Worm (Caenorhabditis elegans) whole organism, mixed stage, embryonic: ENCODE measurements around the gene bgnt-1.4.

ENCODE experiments used
- M03D4.4 ChIP-seq: sonication (generic microtip); optimal IDR thresholded peaks from 2 replicates; lab custom pipeline; 2017; ENCODE audit warnings: mild to moderate bottlenecking, missing genetic modification characterization, missing compliant biosample characterization
- blmp-1 ChIP-seq: fragments of 150-350 bp; optimal IDR thresholded peaks from 2 replicates; lab custom pipeline; 2014; ENCODE audit warnings: missing biosample characterization, missing genetic modification characterization
- ceh-39 ChIP-seq: fragments of 150-350 bp; optimal IDR thresholded peaks from 2 replicates; lab custom pipeline; 2014; ENCODE audit warnings: missing biosample characterization, missing genetic modification characterization
- ceh-43 ChIP-seq: fragments of 200-800 bp; sonication (Bioruptor generic); optimal IDR thresholded peaks from 2 replicates; lab custom pipeline; 2018; ENCODE audit warnings: mild to moderate bottlenecking, missing genetic modification characterization, moderate library complexity, missing compliant biosample characterization
- ceh-83 ChIP-seq: fragments of 200-800 bp; sonication (Bioruptor generic); optimal IDR thresholded peaks from 2 replicates; lab custom pipeline; 2018; ENCODE audit warnings: mild to moderate bottlenecking, missing genetic modification characterization, missing compliant biosample characterization
- ces-1 ChIP-seq: fragments of 150-350 bp; optimal IDR thresholded peaks from 2 replicates; lab custom pipeline; 2014; ENCODE audit warnings: missing biosample characterization, missing genetic modification reagents, missing genetic modification characterization
- cnd-1 ChIP-seq: fragments of 200-800 bp; sonication (Bioruptor generic); optimal IDR thresholded peaks from 2 replicates; lab custom pipeline; 2018; ENCODE audit warnings: mild to moderate bottlenecking, missing genetic modification characterization, missing compliant biosample characterization
- drap-1 ChIP-seq: fragments of 200-800 bp; sonication (Bioruptor generic); optimal IDR thresholded peaks from 3 replicates; lab custom pipeline; 2018; ENCODE audit warnings: mild to moderate bottlenecking, missing genetic modification characterization, missing compliant biosample characterization
- elt-1 ChIP-seq: sonication (generic microtip); optimal IDR thresholded peaks from 2 replicates; lab custom pipeline; 2017; ENCODE audit warnings: missing genetic modification characterization, mild to moderate bottlenecking, missing compliant biosample characterization, antibody characterized with exemption, moderate library complexity, borderline replicate concordance; ENCODE audit not compliant: insufficient read depth
- elt-3 ChIP-seq: fragments of 150-350 bp; optimal IDR thresholded peaks from 2 replicates; lab custom pipeline; 2014; ENCODE audit warnings: missing biosample characterization, missing genetic modification characterization
- flh-1 ChIP-seq: fragments of 200-800 bp; sonication (Bioruptor generic); optimal IDR thresholded peaks from 2 replicates; lab custom pipeline; 2018; ENCODE audit warnings: mild to moderate bottlenecking, missing genetic modification characterization, moderate library complexity, missing compliant biosample characterization
- ham-2 ChIP-seq: fragments of 200-800 bp; sonication (Bioruptor generic); optimal IDR thresholded peaks from 2 replicates; lab custom pipeline; 2018; ENCODE audit warnings: mild to moderate bottlenecking, missing genetic modification characterization, missing compliant biosample characterization
- hlh-1 ChIP-seq: fragments of 150-350 bp; optimal IDR thresholded peaks from 2 replicates; lab custom pipeline; 2014; ENCODE audit warnings: missing biosample characterization, missing genetic modification reagents, missing genetic modification characterization
- lin-13 ChIP-seq: fragments of 150-350 bp; optimal IDR thresholded peaks from 2 replicates; lab custom pipeline; 2014; ENCODE audit warnings: missing biosample characterization, missing genetic modification characterization
- lin-32 ChIP-seq: fragments of 200-800 bp; sonication (Bioruptor generic); optimal IDR thresholded peaks from 2 replicates; lab custom pipeline; 2018; ENCODE audit warnings: mild to moderate bottlenecking, missing genetic modification characterization, missing compliant biosample characterization
- lsy-2 ChIP-seq: fragments of 150-350 bp; optimal IDR thresholded peaks from 2 replicates; lab custom pipeline; 2014; ENCODE audit warnings: missing biosample characterization, missing genetic modification characterization
- mab-5 ChIP-seq: fragments of 150-350 bp; optimal IDR thresholded peaks from 2 replicates; lab custom pipeline; 2014; ENCODE audit warnings: missing biosample characterization, missing genetic modification characterization
- mep-1 ChIP-seq: fragments of 150-350 bp; optimal IDR thresholded peaks from 2 replicates; lab custom pipeline; 2017; ENCODE audit warnings: missing biosample characterization, missing genetic modification reagents, missing genetic modification characterization, inconsistent platforms
- nhr-12 ChIP-seq: fragments of 150-350 bp; optimal IDR thresholded peaks from 2 replicates; lab custom pipeline; 2014; ENCODE audit warnings: missing biosample characterization, missing genetic modification characterization
- nhr-2 ChIP-seq: fragments of 150-350 bp; optimal IDR thresholded peaks from 2 replicates; lab custom pipeline; 2014; ENCODE audit warnings: missing biosample characterization, missing genetic modification characterization
- nhr-237 ChIP-seq: fragments of 150-350 bp; optimal IDR thresholded peaks from 2 replicates; lab custom pipeline; 2014; ENCODE audit warnings: missing biosample characterization, missing genetic modification characterization
- nhr-28 ChIP-seq: fragments of 150-350 bp; optimal IDR thresholded peaks from 2 replicates; lab custom pipeline; 2014; ENCODE audit warnings: missing biosample characterization, missing genetic modification characterization
- nhr-76 ChIP-seq: sonication (generic microtip); optimal IDR thresholded peaks from 2 replicates; lab custom pipeline; 2017; ENCODE audit warnings: missing biosample characterization, missing genetic modification characterization
- pha-4 ChIP-seq: fragments of 150-350 bp; optimal IDR thresholded peaks from 2 replicates; lab custom pipeline; 2018; ENCODE audit warnings: missing biosample characterization, missing genetic modification reagents, missing genetic modification characterization
- sem-2 ChIP-seq: fragments of 200-800 bp; sonication (Bioruptor generic); optimal IDR thresholded peaks from 2 replicates; lab custom pipeline; 2018; ENCODE audit warnings: mild to moderate bottlenecking, missing genetic modification characterization, missing compliant biosample characterization
- sptf-1 ChIP-seq: sonication (generic microtip); optimal IDR thresholded peaks from 2 replicates; lab custom pipeline; 2017; ENCODE audit warnings: mild to moderate bottlenecking, missing genetic modification characterization, moderate library complexity, missing compliant biosample characterization
- tbx-8 ChIP-seq: fragments of 200-800 bp; sonication (Bioruptor generic); optimal IDR thresholded peaks from 2 replicates; lab custom pipeline; 2018; ENCODE audit warnings: mild to moderate bottlenecking, missing genetic modification characterization, moderate library complexity, missing compliant biosample characterization
- unc-120 ChIP-seq: sonication (generic microtip); optimal IDR thresholded peaks from 2 replicates; lab custom pipeline; 2017; ENCODE audit warnings: missing genetic modification characterization, missing compliant biosample characterization; ENCODE audit not compliant: poor library complexity, severe bottlenecking
- zip-8 ChIP-seq: fragments of 150-350 bp; optimal IDR thresholded peaks from 2 replicates; lab custom pipeline; 2014; ENCODE audit warnings: missing biosample characterization, missing genetic modification characterization
- ztf-11 ChIP-seq: fragments of 150-350 bp; optimal IDR thresholded peaks from 2 replicates; lab custom pipeline; 2014; ENCODE audit warnings: missing biosample characterization, missing genetic modification characterization

Gene bgnt-1.4

ce11 chrV:4787166-4787565 lies 26.4 kb downstream of the bgnt-1.4 start, which contains the start of gene R02F11.9:
TSS of gene R02F11.9 (plus strand) at chrV:4787466.
- TF ChIP-seq sptf-1 (tag; lab: Kevin White, UChicago) (no peak), tbx-8 (GFP tag; lab: Kevin White, UChicago) (no peak), nhr-28 (tag; lab: Kevin White, UChicago) (no peak), sem-2 (GFP tag; lab: Kevin White, UChicago) (no peak), ces-1 (GFP tag; lab: Kevin White, UChicago) (no peak)
- TF ChIP-seq, all 35 proteins: peak for 0

- TF ChIP-seq cnd-1 (no peak), nhr-76 (no peak), ztf-11 (no peak), pha-4 (no peak), nhr-2 (tag; lab: Kevin White, UChicago) (no peak), lsy-2 (no peak), drap-1 (GFP tag; lab: Kevin White, UChicago) (no peak), ceh-39 (tag; lab: Kevin White, UChicago) (no peak), zip-8 (tag; lab: Kevin White, UChicago) (no peak), ham-2 (no peak)
- TF ChIP-seq, all 35 proteins: peak for 0
Measured at ce11 chrV:4787836-4788235, 27.1 kb downstream of the bgnt-1.4 start.

- TF ChIP-seq ztf-11 (no peak), elt-1 (tag; lab: Kevin White, UChicago) (no peak), lin-32 (GFP tag; lab: Kevin White, UChicago) (no peak), ceh-83 (GFP tag; lab: Kevin White, UChicago) (no peak), nhr-76 (no peak), mab-5 (tag; lab: Kevin White, UChicago) (no peak), drap-1 (GFP tag; lab: Kevin White, UChicago) (no peak), ham-2 (no peak), nhr-12 (no peak)
- TF ChIP-seq, all 35 proteins: peak for 0
Measured at ce11 chrV:4788823-4789222, 28.0 kb downstream of the bgnt-1.4 start, which contains the start of gene R02F11.10. TSS of gene R02F11.10 (plus strand) at chrV:4789123.

- no peak for TF ChIP-seq M03D4.4
- no peak for TF ChIP-seq lin-13 (tag; lab: Kevin White, UChicago)
- TF ChIP-seq cnd-1: no peak
- no peak for TF ChIP-seq nhr-237
- no peak for TF ChIP-seq lin-32 (GFP tag; lab: Kevin White, UChicago)
- TF ChIP-seq zip-8 (tag; lab: Kevin White, UChicago): no peak
- no peak for TF ChIP-seq ces-1 (GFP tag; lab: Kevin White, UChicago)
- no peak for TF ChIP-seq flh-1 (GFP tag; lab: Kevin White, UChicago)
- no peak for TF ChIP-seq nhr-2 (tag; lab: Kevin White, UChicago)
Measured at ce11 chrV:4790368-4790767, 29.6 kb downstream of the bgnt-1.4 start, which contains the start of gene R02F11.12. TSS of gene R02F11.12 (plus strand) at chrV:4790668.

- no peak for TF ChIP-seq nhr-237
- no peak for TF ChIP-seq lin-32 (GFP tag; lab: Kevin White, UChicago)
- TF ChIP-seq ztf-11: no peak
- no peak for TF ChIP-seq blmp-1 (tag; lab: Kevin White, UChicago)
- no peak for TF ChIP-seq flh-1 (GFP tag; lab: Kevin White, UChicago)
- TF ChIP-seq elt-3: no peak
- TF ChIP-seq hlh-1 (tag; lab: Kevin White, UChicago): no peak
Measured at ce11 chrV:4791569-4791968, 30.8 kb downstream of the bgnt-1.4 start, which contains the start of gene R02F11.11. TSS of gene R02F11.11 (plus strand) at chrV:4791869.

ce11 chrV:4794308-4794707 lies 33.5 kb downstream of the bgnt-1.4 start, which contains the start of gene R02F11.2:
TSS of gene R02F11.2 (plus strand) at chrV:4794599.
- no peak for TF ChIP-seq ceh-43 (GFP tag; lab: Kevin White, UChicago)
- no peak for TF ChIP-seq drap-1 (GFP tag; lab: Kevin White, UChicago)
- TF ChIP-seq nhr-12: no peak
- no peak for TF ChIP-seq lin-13 (tag; lab: Kevin White, UChicago)
- TF ChIP-seq blmp-1 (tag; lab: Kevin White, UChicago): no peak
- no peak for TF ChIP-seq cnd-1
- TF ChIP-seq elt-3: no peak
- no peak for TF ChIP-seq tbx-8 (GFP tag; lab: Kevin White, UChicago)
- TF ChIP-seq unc-120 (tag; lab: Kevin White, UChicago): no peak
- TF ChIP-seq ceh-39 (tag; lab: Kevin White, UChicago): no peak
- no peak for TF ChIP-seq ceh-83 (GFP tag; lab: Kevin White, UChicago)
- TF ChIP-seq mep-1 (tag; lab: Kevin White, UChicago): no peak
